Fruit fly (Drosophila melanogaster): ENCODE data around the gene RPA3.

DNA sequence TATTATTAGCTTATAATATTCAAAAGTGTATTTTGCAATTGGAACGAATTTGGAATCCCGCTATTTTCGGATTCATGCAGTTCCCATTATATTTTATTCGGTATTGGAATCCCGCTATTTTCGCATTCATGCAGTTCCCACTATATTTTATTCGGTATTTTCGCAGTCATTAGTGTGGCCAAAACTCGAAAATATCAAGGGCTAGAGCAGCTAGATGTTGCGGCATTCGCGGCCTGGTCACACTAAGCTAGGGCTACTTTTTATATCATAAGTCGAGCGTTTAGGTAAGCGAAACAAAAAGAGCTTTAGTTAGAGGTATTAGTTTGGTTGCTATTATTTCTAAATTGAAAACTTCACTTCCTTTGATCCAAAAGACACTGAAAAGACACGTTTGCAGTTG is 36.8 kb downstream of the RPA3 start:
- TF ChIP-seq CG8478 (optimal IDR thresholded peaks at IDR 0.05) (no peak), CTCF (optimal IDR thresholded peaks at IDR 0.05) (no peak)

Measured in S2 (cell line).